Fruit fly (Drosophila melanogaster) whole organism, embryonic: Measurements from ENCODE around the gene CG42784.

Experiments used
- Atf-2 ChIP-seq: fragments of 200-800 bp; sonication (Bioruptor generic); optimal IDR thresholded peaks from 2 replicates; lab custom pipeline; 2016; ENCODE audit warnings: missing biosample characterization, missing genetic modification characterization
- CG11247 ChIP-seq: fragments of 200-800 bp; sonication (Bioruptor generic); IDR thresholded peaks from 2 replicates; pipeline ENCODE4 v1.3.6; 2022; ENCODE audit warnings: missing biosample characterization, missing genetic modification characterization
- CG11560 ChIP-seq: fragments of 200-800 bp; sonication (Bioruptor generic); IDR thresholded peaks from 3 replicates; pipeline ENCODE4 v1.3.6; 2022; ENCODE audit warnings: missing biosample characterization, missing genetic modification characterization
- CG12299 ChIP-seq: fragments of 200-800 bp; sonication (Bioruptor generic); optimal IDR thresholded peaks from 2 replicates; lab custom pipeline; 2018; ENCODE audit warnings: missing biosample characterization, mild to moderate bottlenecking, missing genetic modification characterization
- CG12659 ChIP-seq: fragments of 200-800 bp; sonication (Bioruptor generic); optimal IDR thresholded peaks from 3 replicates; lab custom pipeline; 2017; ENCODE audit warnings: mild to moderate bottlenecking, missing biosample characterization, missing genetic modification reagents, missing genetic modification characterization
- CG14050 ChIP-seq: fragments of 200-800 bp; sonication (Bioruptor generic); IDR thresholded peaks from 3 replicates; pipeline ENCODE4 v1.3.6; 2022; ENCODE audit warnings: missing biosample characterization, missing genetic modification characterization
- CG14965 ChIP-seq: fragments of 200-800 bp; sonication (Bioruptor generic); optimal IDR thresholded peaks from 2 replicates; lab custom pipeline; 2016; ENCODE audit warnings: missing biosample characterization, missing genetic modification characterization, borderline replicate concordance
- CG15073 ChIP-seq: fragments of 200-800 bp; sonication (Bioruptor generic); optimal IDR thresholded peaks from 2 replicates; lab custom pipeline; 2016; ENCODE audit warnings: missing biosample characterization, missing genetic modification characterization
- CG15601 ChIP-seq: fragments of 200-800 bp; sonication (Bioruptor generic); optimal IDR thresholded peaks from 3 replicates; lab custom pipeline; 2019; ENCODE audit warnings: missing biosample characterization, mild to moderate bottlenecking, missing genetic modification characterization, moderate library complexity
- CG17359 ChIP-seq: fragments of 200-800 bp; sonication (Bioruptor generic); optimal IDR thresholded peaks from 3 replicates; lab custom pipeline; 2018; ENCODE audit warnings: missing biosample characterization, mild to moderate bottlenecking, missing genetic modification characterization, moderate library complexity
- CG17361 ChIP-seq: fragments of 200-800 bp; sonication (Bioruptor generic); IDR thresholded peaks from 3 replicates; pipeline ENCODE4 v1.3.6; 2022; ENCODE audit warnings: missing biosample characterization, missing genetic modification characterization
- CG17912 ChIP-seq: fragments of 200-800 bp; sonication (Bioruptor generic); optimal IDR thresholded peaks from 2 replicates; lab custom pipeline; 2018; ENCODE audit warnings: missing biosample characterization, mild to moderate bottlenecking, missing genetic modification characterization
- CG30403 ChIP-seq: fragments of 200-800 bp; sonication (Bioruptor generic); optimal IDR thresholded peaks from 3 replicates; lab custom pipeline; 2016; ENCODE audit warnings: missing biosample characterization, missing genetic modification characterization
- CG3065 ChIP-seq: fragments of 200-800 bp; sonication (Bioruptor generic); optimal IDR thresholded peaks from 2 replicates; lab custom pipeline; 2016; ENCODE audit warnings: missing biosample characterization, missing genetic modification characterization
- CG33557 ChIP-seq: fragments of 200-800 bp; sonication (Bioruptor generic); optimal IDR thresholded peaks from 2 replicates; lab custom pipeline; 2019; ENCODE audit warnings: missing biosample characterization, mild to moderate bottlenecking, missing genetic modification characterization, moderate library complexity
- CG42726 ChIP-seq: fragments of 200-800 bp; sonication (Bioruptor generic); IDR thresholded peaks from 2 replicates; pipeline ENCODE4 v1.3.6; 2022; ENCODE audit warnings: missing biosample characterization, missing genetic modification characterization; ENCODE audit not compliant: partially characterized antibody
- CG5953 ChIP-seq: fragments of 200-800 bp; sonication (Bioruptor generic); IDR thresholded peaks from 2 replicates; pipeline ENCODE4 v1.3.6; 2022; ENCODE audit warnings: missing biosample characterization, missing genetic modification characterization
- CG6791 ChIP-seq: fragments of 200-800 bp; sonication (Bioruptor generic); IDR thresholded peaks from 3 replicates; pipeline ENCODE4 v1.3.6; 2022; ENCODE audit warnings: missing biosample characterization, missing genetic modification characterization; ENCODE audit not compliant: partially characterized antibody
- CHES-1-like ChIP-seq: fragments of 200-800 bp; sonication (Bioruptor generic); optimal IDR thresholded peaks from 2 replicates; lab custom pipeline; 2016; ENCODE audit warnings: missing biosample characterization, missing genetic modification characterization
- CTCF ChIP-seq: fragments of 200-800 bp; sonication (Bioruptor generic); optimal IDR thresholded peaks from 2 replicates; lab custom pipeline; 2017; ENCODE audit warnings: missing biosample characterization, mild to moderate bottlenecking, missing genetic modification characterization, moderate library complexity
- Camta ChIP-seq: fragments of 200-800 bp; sonication (Bioruptor generic); optimal IDR thresholded peaks from 2 replicates; lab custom pipeline; 2016; ENCODE audit warnings: missing biosample characterization, missing genetic modification characterization
- D19B ChIP-seq: fragments of 200-800 bp; sonication (Bioruptor generic); optimal IDR thresholded peaks from 2 replicates; lab custom pipeline; 2017; ENCODE audit warnings: missing biosample characterization, mild to moderate bottlenecking, missing genetic modification characterization
- Dip2 ChIP-seq: fragments of 200-800 bp; sonication (Bioruptor generic); IDR thresholded peaks from 2 replicates; pipeline ENCODE4 v1.3.6; 2022; ENCODE audit warnings: missing biosample characterization, missing genetic modification characterization
- Elba2 ChIP-seq: fragments of 200-800 bp; sonication (Bioruptor generic); optimal IDR thresholded peaks from 3 replicates; lab custom pipeline; 2016; ENCODE audit warnings: missing biosample characterization, missing genetic modification characterization
- Ets65A ChIP-seq: fragments of 200-800 bp; sonication (Bioruptor generic); peaks from one replicate; lab custom pipeline; 2016; ENCODE audit warnings: missing biosample characterization, missing genetic modification characterization
- Gsc ChIP-seq: fragments of 200-800 bp; sonication (Bioruptor generic); IDR thresholded peaks from 2 replicates; pipeline ENCODE4 v1.3.6; 2022; ENCODE audit warnings: missing biosample characterization, missing genetic modification characterization
- H2.0 ChIP-seq: fragments of 200-800 bp; sonication (Bioruptor generic); IDR thresholded peaks from 2 replicates; pipeline ENCODE4 v1.3.6; 2022; ENCODE audit warnings: missing biosample characterization, missing genetic modification characterization
- Hand ChIP-seq: fragments of 200-800 bp; sonication (Bioruptor generic); optimal IDR thresholded peaks from 2 replicates; lab custom pipeline; 2017; ENCODE audit warnings: mild to moderate bottlenecking, missing biosample characterization, missing genetic modification reagents, missing genetic modification characterization
- Hr78 ChIP-seq, 2 experiments: fragments of 200-800 bp in 1 of 2; fragments of >200 bp in 1 of 2; sonication (Bioruptor generic) in 1 of 2; optimal IDR thresholded peaks; 2 replicates each; lab custom pipeline; 2017 to 2019; ENCODE audit warnings: missing biosample characterization in 2 of 2, missing genetic modification characterization in 2 of 2, mild to moderate bottlenecking in 1 of 2, moderate library complexity in 1 of 2
- Mes4 ChIP-seq: fragments of 200-800 bp; sonication (Bioruptor generic); optimal IDR thresholded peaks from 2 replicates; lab custom pipeline; 2016; ENCODE audit warnings: missing biosample characterization, missing genetic modification characterization
- NC2β ChIP-seq: fragments of 200-800 bp; sonication (Bioruptor generic); optimal IDR thresholded peaks from 2 replicates; lab custom pipeline; 2016; ENCODE audit warnings: missing biosample characterization, missing genetic modification characterization
- Oaz ChIP-seq: fragments of 200-800 bp; sonication (Bioruptor generic); IDR thresholded peaks from 2 replicates; pipeline ENCODE4 v1.3.6; 2022; ENCODE audit warnings: missing biosample characterization, missing genetic modification characterization
- Rx ChIP-seq: fragments of 200-800 bp; sonication (Bioruptor generic); IDR thresholded peaks from 2 replicates; pipeline ENCODE4 v1.3.6; 2022; ENCODE audit warnings: missing biosample characterization, missing genetic modification characterization
- TFAM ChIP-seq: fragments of 200-800 bp; sonication (Bioruptor generic); optimal IDR thresholded peaks from 2 replicates; lab custom pipeline; 2017; ENCODE audit warnings: missing biosample characterization, missing genetic modification characterization, inconsistent platforms
- Xbp1 ChIP-seq: fragments of 200-800 bp; sonication (Bioruptor generic); optimal IDR thresholded peaks from 3 replicates; lab custom pipeline; 2016; ENCODE audit warnings: missing biosample characterization, mild to moderate bottlenecking, missing genetic modification characterization
- amos ChIP-seq: fragments of 200-800 bp; sonication (Bioruptor generic); IDR thresholded peaks from 2 replicates; pipeline ENCODE4 v1.3.6; 2022; ENCODE audit warnings: missing biosample characterization, missing genetic modification characterization; ENCODE audit not compliant: partially characterized antibody
- bbx ChIP-seq: fragments of 200-800 bp; sonication (Bioruptor generic); IDR thresholded peaks from 2 replicates; pipeline ENCODE4 v1.3.6; 2022; ENCODE audit warnings: missing biosample characterization, missing genetic modification characterization; ENCODE audit not compliant: partially characterized antibody
- bowl ChIP-seq: fragments of 200-800 bp; sonication (Bioruptor generic); IDR thresholded peaks from 2 replicates; pipeline ENCODE4 v1.3.6; 2022; ENCODE audit warnings: missing biosample characterization, missing genetic modification characterization
- chm ChIP-seq: fragments of 200-800 bp; sonication (Bioruptor generic); IDR thresholded peaks from 2 replicates; pipeline ENCODE4 v1.3.6; 2022; ENCODE audit warnings: missing biosample characterization, missing genetic modification characterization
- croc ChIP-seq: fragments of 200-800 bp; sonication (Bioruptor generic); conservative IDR thresholded peaks from 3 replicates; pipeline ENCODE4 v1.3.6; 2022; ENCODE audit warnings: missing biosample characterization, missing genetic modification characterization
- fd96Cb ChIP-seq: fragments of 200-800 bp; sonication (Bioruptor generic); optimal IDR thresholded peaks from 2 replicates; lab custom pipeline; 2018; ENCODE audit warnings: missing biosample characterization, mild to moderate bottlenecking, missing genetic modification characterization, moderate library complexity
- hb ChIP-seq: fragments of 200-800 bp; sonication (Bioruptor generic); IDR thresholded peaks from 3 replicates; pipeline ENCODE4 v1.3.6; 2022; ENCODE audit warnings: missing biosample characterization, missing genetic modification characterization; ENCODE audit not compliant: partially characterized antibody
- hbn ChIP-seq: fragments of 200-800 bp; sonication (Bioruptor generic); IDR thresholded peaks from 2 replicates; pipeline ENCODE4 v1.3.6; 2022; ENCODE audit warnings: missing biosample characterization, missing genetic modification characterization; ENCODE audit not compliant: partially characterized antibody
- jumu ChIP-seq: fragments of 200-800 bp; sonication (Bioruptor generic); optimal IDR thresholded peaks from 3 replicates; lab custom pipeline; 2016; ENCODE audit warnings: missing biosample characterization, missing genetic modification characterization
- lola ChIP-seq, 3 experiments: fragments of >200 bp in 2 of 3; fragments of 200-800 bp in 1 of 3; sonication (Bioruptor generic) in 1 of 3; optimal IDR thresholded peaks; 2 replicates each; lab custom pipeline; 2017 to 2019; ENCODE audit warnings: missing biosample characterization in 3 of 3, missing genetic modification characterization in 3 of 3, mild to moderate bottlenecking in 1 of 3, moderate library complexity in 1 of 3
- mirr ChIP-seq: fragments of 200-800 bp; sonication (Bioruptor generic); optimal IDR thresholded peaks from 3 replicates; lab custom pipeline; 2018; ENCODE audit warnings: missing biosample characterization, mild to moderate bottlenecking, missing genetic modification characterization
- pnt ChIP-seq: fragments of 200-800 bp; sonication (Bioruptor generic); optimal IDR thresholded peaks from 3 replicates; lab custom pipeline; 2016; ENCODE audit warnings: missing biosample characterization, missing genetic modification characterization
- ranshi ChIP-seq: fragments of 200-800 bp; sonication (Bioruptor generic); IDR thresholded peaks from 2 replicates; pipeline ENCODE4 v1.3.6; 2022; ENCODE audit warnings: missing biosample characterization, missing genetic modification characterization
- repo ChIP-seq: fragments of 200-800 bp; sonication (Bioruptor generic); optimal IDR thresholded peaks from 2 replicates; lab custom pipeline; 2016; ENCODE audit warnings: missing biosample characterization, missing genetic modification characterization
- rib ChIP-seq: fragments of 200-800 bp; sonication (Bioruptor generic); IDR thresholded peaks from 2 replicates; pipeline ENCODE4 v1.3.6; 2022; ENCODE audit warnings: missing biosample characterization, missing genetic modification characterization
- sqz ChIP-seq: fragments of 200-800 bp; sonication (Bioruptor generic); optimal IDR thresholded peaks from 3 replicates; lab custom pipeline; 2018; ENCODE audit warnings: missing biosample characterization, mild to moderate bottlenecking, missing genetic modification characterization
- wek ChIP-seq: fragments of 200-800 bp; sonication (Bioruptor generic); optimal IDR thresholded peaks from 3 replicates; lab custom pipeline; 2018; ENCODE audit warnings: missing biosample characterization, mild to moderate bottlenecking, missing genetic modification characterization, moderate library complexity

The CG42784 gene

DNA sequence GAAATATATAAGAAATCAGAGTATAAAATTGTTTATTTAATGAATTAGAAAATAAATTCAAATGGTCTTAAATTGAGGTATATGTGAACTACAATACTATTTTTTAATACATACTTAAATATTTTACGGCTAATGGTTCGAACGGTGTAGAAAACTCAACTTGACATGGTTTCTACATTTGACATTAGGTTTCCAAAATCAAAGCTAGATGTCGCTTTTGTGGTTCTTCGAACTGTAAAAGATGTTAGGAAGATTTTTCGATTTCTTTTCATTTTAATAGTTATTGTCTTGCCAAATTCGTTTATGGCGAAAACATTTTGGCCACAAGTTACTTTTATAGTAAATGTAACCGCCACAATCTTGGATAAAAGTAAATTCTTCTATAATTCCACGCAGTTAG, 85.2 kb downstream of the CG42784 start (continued):
- TF ChIP-seq TFAM (GFP tag; lab: Kevin White, UChicago) (no peak), mirr (no peak), CG17361 (GFP tag; lab: Robert Waterston, UW) (no peak), fd96Cb (tag; lab: Kevin White, UChicago) (no peak), CTCF (peak; percentile 92), Mes4 (GFP tag; lab: Kevin White, UChicago) (no peak), hb (GFP tag; lab: Robert Waterston, UW) (peak; percentile 53; the same call in 1 of the 3 replicates), CG17912 (no peak), pnt (no peak), CG15601 (tag; lab: Kevin White, UChicago) (no peak), CG11247 (no peak), CG30403 (GFP tag; lab: Kevin White, UChicago) (no peak), Hand (GFP tag; lab: Kevin White, UChicago) (no peak), CG3065 (GFP tag; lab: Kevin White, UChicago) (no peak), Camta (no peak), bowl (no peak), Atf-2 (no peak), Hr78 (GFP tag; optimal IDR thresholded peaks at IDR 0.05; lab: Kevin White, UChicago) (no peak), bbx (GFP tag; lab: Robert Waterston, UW) (no peak), chm (GFP tag; lab: Robert Waterston, UW) (no peak), CG33557 (no peak), CG6791 (GFP tag; lab: Robert Waterston, UW) (peak; percentile 59; the same call in 1 of the 3 replicates), rib (GFP tag; lab: Robert Waterston, UW) (no peak), Gsc (GFP tag; lab: Robert Waterston, UW) (no peak), Elba2 (GFP tag; lab: Kevin White, UChicago) (no peak), CG11560 (tag; lab: Robert Waterston, UW) (no peak), wek (GFP tag; lab: Kevin White, UChicago) (no peak), ranshi (GFP tag; lab: Robert Waterston, UW) (no peak), hbn (GFP tag; lab: Robert Waterston, UW) (no peak), CG5953 (GFP tag; lab: Robert Waterston, UW) (no peak), Ets65A (GFP tag; lab: Kevin White, UChicago) (no peak), Oaz (GFP tag; lab: Robert Waterston, UW) (no peak), Xbp1 (peak; percentile 13), Rx (GFP tag; lab: Robert Waterston, UW) (no peak), CG12659 (GFP tag; lab: Kevin White, UChicago) (no peak), CG14050 (GFP tag; lab: Robert Waterston, UW) (no peak), sqz (GFP tag; lab: Kevin White, UChicago) (no peak), CHES-1-like (GFP tag; lab: Kevin White, UChicago) (no peak), CG12299 (tag; lab: Kevin White, UChicago) (no peak), amos (GFP tag; lab: Robert Waterston, UW) (peak; percentile 70), D19B (GFP tag; lab: Kevin White, UChicago) (no peak), repo (no peak), CG14965 (GFP tag; lab: Kevin White, UChicago) (no peak), CG42726 (GFP tag; lab: Robert Waterston, UW) (peak; percentile 80), H2.0 (GFP tag; lab: Robert Waterston, UW) (no peak), croc (GFP tag; lab: Robert Waterston, UW) (no peak), CG17359 (no peak), jumu (GFP tag; lab: Kevin White, UChicago) (no peak), lola (GFP tag; optimal IDR thresholded peaks at IDR 0.05; lab: Kevin White, UChicago) (no peak), CG15073 (GFP tag; lab: Kevin White, UChicago) (no peak), Dip2 (GFP tag; lab: Robert Waterston, UW) (peak; percentile 92), NC2β (GFP tag; lab: Kevin White, UChicago) (no peak)
